Fruit fly (Drosophila melanogaster) whole organism, embryonic: ENCODE results near the gene CG31360.
A peak's percentile ranks its signal among the peaks of the same experiment; 100 is the strongest.

Source experiments
- Aef1 ChIP-seq: fragments of 200-800 bp; sonication (Bioruptor generic); IDR thresholded peaks from 3 replicates; pipeline ENCODE4 v1.3.6; 2022; ENCODE audit warnings: missing biosample characterization, missing genetic modification characterization
- C15 ChIP-seq: fragments of 200-800 bp; sonication (Bioruptor generic); IDR thresholded peaks from 3 replicates; pipeline ENCODE4 v1.3.6; 2022; ENCODE audit warnings: missing biosample characterization, missing genetic modification characterization
- CG10321 ChIP-seq: fragments of 200-800 bp; sonication (Bioruptor generic); IDR thresholded peaks from 2 replicates; pipeline ENCODE4 v1.3.6; 2022; ENCODE audit warnings: missing biosample characterization, missing genetic modification characterization
- CG11504 ChIP-seq: fragments of 200-800 bp; sonication (Bioruptor generic); optimal IDR thresholded peaks from 3 replicates; lab custom pipeline; 2019; ENCODE audit warnings: missing biosample characterization, mild to moderate bottlenecking, missing genetic modification characterization, moderate library complexity
- CG13287 ChIP-seq: fragments of 200-800 bp; sonication (Bioruptor generic); IDR thresholded peaks from 2 replicates; pipeline ENCODE4 v1.3.6; 2022; ENCODE audit warnings: missing biosample characterization, missing genetic modification characterization; ENCODE audit not compliant: partially characterized antibody
- CG15011 ChIP-seq: fragments of 200-800 bp; sonication (Bioruptor generic); optimal IDR thresholded peaks from 3 replicates; lab custom pipeline; 2018; ENCODE audit warnings: missing biosample characterization, mild to moderate bottlenecking, missing genetic modification characterization
- CG16779 ChIP-seq: fragments of 200-800 bp; sonication (Bioruptor generic); IDR thresholded peaks from 2 replicates; pipeline ENCODE4 v1.3.6; 2022; ENCODE audit warnings: missing biosample characterization, missing genetic modification characterization
- CG16863 ChIP-seq: fragments of 200-800 bp; sonication (Bioruptor generic); optimal IDR thresholded peaks from 3 replicates; lab custom pipeline; 2016; ENCODE audit warnings: missing biosample characterization, missing genetic modification characterization
- CG2875 ChIP-seq: fragments of 200-800 bp; sonication (Bioruptor generic); optimal IDR thresholded peaks from 2 replicates; lab custom pipeline; 2017; ENCODE audit warnings: missing biosample characterization, mild to moderate bottlenecking, missing genetic modification characterization, missing genetic modification reagents
- CG33557 ChIP-seq: fragments of 200-800 bp; sonication (Bioruptor generic); optimal IDR thresholded peaks from 2 replicates; lab custom pipeline; 2019; ENCODE audit warnings: missing biosample characterization, mild to moderate bottlenecking, missing genetic modification characterization, moderate library complexity
- CG34224 ChIP-seq: fragments of 200-800 bp; sonication (Bioruptor generic); IDR thresholded peaks from 3 replicates; pipeline ENCODE4 v1.3.6; 2022; ENCODE audit warnings: missing biosample characterization, missing genetic modification characterization; ENCODE audit not compliant: partially characterized antibody
- CG34422 ChIP-seq: fragments of 200-800 bp; sonication (Bioruptor generic); IDR thresholded peaks from 3 replicates; pipeline ENCODE4 v1.3.6; 2022; ENCODE audit warnings: missing biosample characterization, missing genetic modification characterization
- CG4820 ChIP-seq: fragments of 200-800 bp; sonication (Bioruptor generic); optimal IDR thresholded peaks from 3 replicates; lab custom pipeline; 2016; ENCODE audit warnings: missing biosample characterization, missing genetic modification characterization
- CG6254 ChIP-seq: fragments of 200-800 bp; sonication (Bioruptor generic); optimal IDR thresholded peaks from 3 replicates; lab custom pipeline; 2017; ENCODE audit warnings: mild to moderate bottlenecking, missing biosample characterization, missing genetic modification reagents, missing genetic modification characterization
- CG7963 ChIP-seq: fragments of 200-800 bp; sonication (Bioruptor generic); IDR thresholded peaks from 3 replicates; pipeline ENCODE4 v1.3.6; 2022; ENCODE audit warnings: missing biosample characterization, missing genetic modification characterization; ENCODE audit not compliant: partially characterized antibody
- CoRest ChIP-seq: fragments of 200-800 bp; sonication (Bioruptor generic); optimal IDR thresholded peaks from 3 replicates; lab custom pipeline; 2018; ENCODE audit warnings: missing biosample characterization, mild to moderate bottlenecking, missing genetic modification characterization, moderate library complexity
- ERR ChIP-seq: fragments of 200-800 bp; sonication (Bioruptor generic); optimal IDR thresholded peaks from 2 replicates; lab custom pipeline; 2016; ENCODE audit warnings: missing biosample characterization, missing genetic modification characterization
- MESR4 ChIP-seq: fragments of 200-800 bp; sonication (Bioruptor generic); optimal IDR thresholded peaks from 2 replicates; lab custom pipeline; 2018; ENCODE audit warnings: missing biosample characterization, mild to moderate bottlenecking, missing genetic modification characterization, moderate library complexity
- Scr ChIP-seq: fragments of 200-800 bp; sonication (Bioruptor generic); IDR thresholded peaks from 2 replicates; pipeline ENCODE4 v1.3.6; 2022; ENCODE audit warnings: missing biosample characterization, missing genetic modification characterization; ENCODE audit not compliant: partially characterized antibody
- Six4 ChIP-seq: fragments of 200-800 bp; sonication (Bioruptor generic); optimal IDR thresholded peaks from 2 replicates; lab custom pipeline; 2016; ENCODE audit warnings: missing biosample characterization, missing genetic modification characterization
- Sox102F ChIP-seq: fragments of 200-800 bp; sonication (Bioruptor generic); optimal IDR thresholded peaks from 2 replicates; lab custom pipeline; 2018; ENCODE audit warnings: missing biosample characterization, mild to moderate bottlenecking, missing genetic modification characterization, moderate library complexity
- Ssrp ChIP-seq: fragments of 200-800 bp; sonication (Bioruptor generic); optimal IDR thresholded peaks from 2 replicates; lab custom pipeline; 2018; ENCODE audit warnings: missing biosample characterization, mild to moderate bottlenecking, missing genetic modification characterization, moderate library complexity
- Stat92E ChIP-seq, 3 experiments: fragments of >200 bp in 2 of 3; fragments of 200-800 bp in 1 of 3; sonication (Bioruptor generic) in 1 of 3; optimal IDR thresholded peaks; 2 replicates each; lab custom pipeline; 2017 to 2019; ENCODE audit warnings: missing biosample characterization in 3 of 3, missing genetic modification characterization in 3 of 3, mild to moderate bottlenecking in 1 of 3, moderate library complexity in 1 of 3
- TFAM ChIP-seq: fragments of 200-800 bp; sonication (Bioruptor generic); optimal IDR thresholded peaks from 2 replicates; lab custom pipeline; 2017; ENCODE audit warnings: missing biosample characterization, missing genetic modification characterization, inconsistent platforms
- YL-1 ChIP-seq: fragments of 200-800 bp; sonication (Bioruptor generic); optimal IDR thresholded peaks from 3 replicates; lab custom pipeline; 2017; ENCODE audit warnings: missing biosample characterization, mild to moderate bottlenecking, missing genetic modification characterization
- abd-A ChIP-seq: fragments of 200-800 bp; sonication (Bioruptor generic); optimal IDR thresholded peaks from 3 replicates; lab custom pipeline; 2019; ENCODE audit warnings: missing biosample characterization, mild to moderate bottlenecking, missing genetic modification characterization, moderate library complexity
- amos ChIP-seq: fragments of 200-800 bp; sonication (Bioruptor generic); IDR thresholded peaks from 2 replicates; pipeline ENCODE4 v1.3.6; 2022; ENCODE audit warnings: missing biosample characterization, missing genetic modification characterization; ENCODE audit not compliant: partially characterized antibody
- ara ChIP-seq: fragments of 200-800 bp; sonication (Bioruptor generic); IDR thresholded peaks from 2 replicates; pipeline ENCODE4 v1.3.6; 2022; ENCODE audit warnings: missing biosample characterization, missing genetic modification characterization
- bsh ChIP-seq, 2 experiments: fragments of 200-800 bp; sonication (Bioruptor generic); optimal IDR thresholded peaks; 2 replicates each; lab custom pipeline; 2017 to 2018; ENCODE audit warnings: mild to moderate bottlenecking in 2 of 2, missing biosample characterization in 2 of 2, missing genetic modification characterization in 2 of 2, moderate library complexity in 1 of 2
- chinmo ChIP-seq: fragments of 200-800 bp; sonication (Bioruptor generic); IDR thresholded peaks from 4 replicates; pipeline ENCODE4 v1.3.6; 2022; ENCODE audit warnings: missing biosample characterization, missing genetic modification characterization; ENCODE audit not compliant: partially characterized antibody
- corto ChIP-seq: fragments of 200-800 bp; sonication (Bioruptor generic); optimal IDR thresholded peaks from 2 replicates; lab custom pipeline; 2016; ENCODE audit warnings: missing biosample characterization, mild to moderate bottlenecking, missing genetic modification characterization, moderate library complexity
- dati ChIP-seq: fragments of 200-800 bp; sonication (Bioruptor generic); IDR thresholded peaks from 2 replicates; pipeline ENCODE4 v1.3.6; 2022; ENCODE audit warnings: missing biosample characterization, missing genetic modification characterization
- esg ChIP-seq: fragments of 200-800 bp; sonication (Bioruptor generic); conservative IDR thresholded peaks from 2 replicates; pipeline ENCODE4 v1.3.6; 2022; ENCODE audit warnings: missing biosample characterization, missing genetic modification characterization
- her ChIP-seq: fragments of 200-800 bp; sonication (Bioruptor generic); optimal IDR thresholded peaks from 2 replicates; lab custom pipeline; 2016; ENCODE audit warnings: missing biosample characterization, missing genetic modification characterization
- oc ChIP-seq: fragments of 200-800 bp; sonication (Bioruptor generic); optimal IDR thresholded peaks from 2 replicates; lab custom pipeline; 2018; ENCODE audit warnings: missing biosample characterization, mild to moderate bottlenecking, missing genetic modification characterization, moderate library complexity
- odd ChIP-seq: fragments of 200-800 bp; sonication (Bioruptor generic); optimal IDR thresholded peaks from 2 replicates; lab custom pipeline; 2017; ENCODE audit warnings: missing biosample characterization, mild to moderate bottlenecking, missing genetic modification characterization
- pan ChIP-seq, 4 experiments: fragments of >200 bp in 3 of 4; fragments of 200-800 bp in 1 of 4; sonication (Bioruptor generic) in 1 of 4; optimal IDR thresholded peaks in 3 of 4; IDR thresholded peaks in 1 of 4; 2 replicates each; pipeline versions ENCODE4 v1.3.6 to Lab custom; 2017 to 2022; ENCODE audit warnings: missing biosample characterization in 2 of 4, missing genetic modification characterization in 2 of 4, mixed read lengths in 1 of 4
- pfk ChIP-seq: fragments of 200-800 bp; sonication (Bioruptor generic); optimal IDR thresholded peaks from 2 replicates; lab custom pipeline; 2018; ENCODE audit warnings: missing biosample characterization, mild to moderate bottlenecking, missing genetic modification characterization, moderate library complexity
- ro ChIP-seq: fragments of 200-800 bp; sonication (Bioruptor generic); IDR thresholded peaks from 2 replicates; pipeline ENCODE4 v1.3.6; 2022; ENCODE audit warnings: missing biosample characterization, missing genetic modification characterization
- salm ChIP-seq: fragments of 200-800 bp; sonication (Bioruptor generic); optimal IDR thresholded peaks from 2 replicates; lab custom pipeline; 2018; ENCODE audit warnings: missing biosample characterization, mild to moderate bottlenecking, missing genetic modification characterization
- shn ChIP-seq: fragments of 200-800 bp; sonication (Bioruptor generic); optimal IDR thresholded peaks from 3 replicates; lab custom pipeline; 2016; ENCODE audit warnings: missing biosample characterization, missing genetic modification characterization
- sqz ChIP-seq: fragments of 200-800 bp; sonication (Bioruptor generic); optimal IDR thresholded peaks from 3 replicates; lab custom pipeline; 2018; ENCODE audit warnings: missing biosample characterization, mild to moderate bottlenecking, missing genetic modification characterization
- tin ChIP-seq: fragments of 200-800 bp; sonication (Bioruptor generic); optimal IDR thresholded peaks from 3 replicates; lab custom pipeline; 2016; ENCODE audit warnings: missing biosample characterization, missing genetic modification characterization
- toy ChIP-seq: fragments of 200-800 bp; sonication (Bioruptor generic); IDR thresholded peaks from 2 replicates; pipeline ENCODE4 v1.3.6; 2022; ENCODE audit warnings: missing biosample characterization, missing genetic modification characterization
- unc-4 ChIP-seq: fragments of 200-800 bp; sonication (Bioruptor generic); IDR thresholded peaks from 2 replicates; pipeline ENCODE4 v1.3.6; 2022; ENCODE audit warnings: missing biosample characterization, missing genetic modification characterization; ENCODE audit not compliant: partially characterized antibody
- vvl ChIP-seq: fragments of 200-800 bp; sonication (Bioruptor generic); IDR thresholded peaks from 2 replicates; pipeline ENCODE4 v1.3.6; 2022; ENCODE audit warnings: missing biosample characterization, missing genetic modification characterization
- zfh2 ChIP-seq: fragments of 200-800 bp; sonication (Bioruptor generic); optimal IDR thresholded peaks from 2 replicates; lab custom pipeline; 2016; ENCODE audit warnings: missing biosample characterization, missing genetic modification characterization

CG31360 gene

dm6 chr3R:17712623-17713521 is 28.0 kb downstream of the CG31360 start (continued):
- no peak for TF ChIP-seq CG34224 (GFP tag; lab: Robert Waterston, UW)
- no peak for TF ChIP-seq oc (tag; lab: Kevin White, UChicago)
- peak; percentile 53 for TF ChIP-seq odd (GFP tag; lab: Kevin White, UChicago)
- no peak for TF ChIP-seq CG16863
- no peak for TF ChIP-seq toy (GFP tag; lab: Robert Waterston, UW)
- TF ChIP-seq Scr: no peak
- no peak for TF ChIP-seq ro (GFP tag; lab: Robert Waterston, UW)
- no peak for TF ChIP-seq pan (optimal IDR thresholded peaks at IDR 0.05; lab: Kevin White, UChicago)
- no peak for TF ChIP-seq pan (GFP tag; optimal IDR thresholded peaks at IDR 0.05 in 1 of 2, IDR thresholded peaks at IDR 0.05 in 1 of 2)
- no peak for TF ChIP-seq ERR (GFP tag; lab: Kevin White, UChicago)
- no peak for TF ChIP-seq C15 (GFP tag; lab: Robert Waterston, UW)
- TF ChIP-seq CG16779 (GFP tag; lab: Robert Waterston, UW): no peak
- TF ChIP-seq esg (GFP tag; lab: Robert Waterston, UW): no peak
- peak in 1 of 2 experiments; percentile 16 for TF ChIP-seq bsh (GFP tag; optimal IDR thresholded peaks at IDR 0.05; lab: Kevin White, UChicago)
- peak; percentile 34 for TF ChIP-seq sqz (GFP tag; lab: Kevin White, UChicago)
- no peak for TF ChIP-seq CG2875 (GFP tag; lab: Kevin White, UChicago)
- no peak for TF ChIP-seq tin (GFP tag; lab: Kevin White, UChicago)
- TF ChIP-seq CG33557 (GFP tag; lab: Kevin White, UChicago): no peak
- no peak for TF ChIP-seq dati (GFP tag; lab: Robert Waterston, UW)
- TF ChIP-seq vvl (GFP tag; lab: Robert Waterston, UW): no peak
- TF ChIP-seq CG4820 (GFP tag; lab: Kevin White, UChicago): no peak
- TF ChIP-seq CG11504 (tag; lab: Kevin White, UChicago): no peak
- TF ChIP-seq chinmo (GFP tag; lab: Robert Waterston, UW): peak; percentile 74; the same call in 2 of the 4 replicates
- TF ChIP-seq shn (GFP tag; lab: Kevin White, UChicago): no peak
- no peak for TF ChIP-seq pfk
- TF ChIP-seq CG13287 (GFP tag; lab: Robert Waterston, UW): no peak
- TF ChIP-seq Stat92E (GFP tag; optimal IDR thresholded peaks at IDR 0.05; lab: Kevin White, UChicago): peak in 1 of 3 experiments; percentile 16
- no peak for TF ChIP-seq Ssrp (tag; lab: Kevin White, UChicago)
- TF ChIP-seq CoRest (tag; lab: Kevin White, UChicago): no peak
- TF ChIP-seq unc-4 (GFP tag; lab: Robert Waterston, UW): no peak
- TF ChIP-seq abd-A: no peak
- TF ChIP-seq her (GFP tag; lab: Kevin White, UChicago): no peak
- TF ChIP-seq Aef1 (GFP tag; lab: Robert Waterston, UW): no peak
- TF ChIP-seq Sox102F (GFP tag; lab: Kevin White, UChicago): no peak
- 0 out of 2 replicates have a peak, but pooled peaks have one; percentile 33 for TF ChIP-seq ara
- no peak for TF ChIP-seq CG6254
- TF ChIP-seq amos (GFP tag; lab: Robert Waterston, UW): no peak
- peak; percentile 9 for TF ChIP-seq YL-1 (GFP tag; lab: Kevin White, UChicago)
- TF ChIP-seq CG10321 (GFP tag; lab: Robert Waterston, UW): no peak
- TF ChIP-seq salm (tag; lab: Kevin White, UChicago): no peak
- no peak for TF ChIP-seq CG7963
- no peak for TF ChIP-seq MESR4 (GFP tag; lab: Kevin White, UChicago)
- TF ChIP-seq CG34422 (GFP tag; lab: Robert Waterston, UW): peak; percentile 56; the same call in 2 of the 3 replicates
- no peak for TF ChIP-seq Six4 (GFP tag; lab: Kevin White, UChicago)
- no peak for TF ChIP-seq zfh2
- TF ChIP-seq CG15011 (GFP tag; lab: Kevin White, UChicago): no peak
- TF ChIP-seq corto (GFP tag; lab: Kevin White, UChicago): peak; percentile 42
- TF ChIP-seq TFAM (GFP tag; lab: Kevin White, UChicago): no peak
